Fruit fly (Drosophila melanogaster): ENCODE measurements around the gene drd.

The drd gene

DNA sequence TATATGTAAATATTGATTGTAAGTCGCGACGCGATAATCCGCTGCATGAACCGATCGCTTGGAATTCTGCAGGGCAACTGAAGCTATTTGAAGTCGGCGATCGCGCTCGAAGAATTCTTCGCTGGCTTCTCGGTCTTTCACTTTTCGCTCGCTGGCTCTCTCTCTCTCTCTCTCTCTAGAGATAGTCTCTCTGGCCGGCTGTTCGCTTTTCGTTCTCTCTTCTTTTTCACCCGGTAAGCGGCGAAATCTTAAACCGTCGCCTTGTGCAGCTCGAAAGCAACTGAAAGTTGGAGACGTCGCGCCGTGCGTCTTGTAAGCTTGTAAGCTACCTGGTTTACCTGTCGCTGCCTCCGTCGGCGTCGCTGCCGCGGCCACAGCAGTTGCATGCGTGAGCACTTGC, 37.4 kb downstream of the drd start, which contains the start of gene CG9095:
Gene CG9095 (minus strand): TSS at position 285 of the 400 bp plus-strand sequence.
- peak; percentile 55 for TF ChIP-seq Med (GFP tag)
- peak; percentile 56 for TF ChIP-seq Blimp-1 (GFP tag; optimal IDR thresholded peaks at IDR 0.05)
- TF ChIP-seq CG14710 (tag; optimal IDR thresholded peaks at IDR 0.05) = no peak
- TF ChIP-seq az2 (GFP tag; optimal IDR thresholded peaks at IDR 0.05) = no peak
- TF ChIP-seq Dip2 (GFP tag; IDR thresholded peaks at IDR 0.05) = no peak
- no peak for TF ChIP-seq ase (GFP tag; IDR thresholded peaks at IDR 0.05)
- peak; percentile 62 for TF ChIP-seq Jarid2 (GFP tag; optimal IDR thresholded peaks at IDR 0.05)
- 0 out of 3 replicates have a peak, but pooled peaks have one; percentile 41 for TF ChIP-seq Opbp (GFP tag; IDR thresholded peaks at IDR 0.05; ENCODE audit: partially characterized antibody)
- peak; percentile 23; the same call in 1 of the 2 replicates for TF ChIP-seq vvl (GFP tag; IDR thresholded peaks at IDR 0.05)
- no peak for TF ChIP-seq Nf-YA (GFP tag; IDR thresholded peaks at IDR 0.05)
- peak; percentile 16 for TF ChIP-seq oc (tag; optimal IDR thresholded peaks at IDR 0.05)
- TF ChIP-seq ci (GFP tag; IDR thresholded peaks at IDR 0.05) = 0 out of 3 replicates have a peak, but pooled peaks have one; percentile 13
- TF ChIP-seq yki (optimal IDR thresholded peaks at IDR 0.05) = peak; percentile 16
- TF ChIP-seq sqz (GFP tag; optimal IDR thresholded peaks at IDR 0.05) = peak; percentile 35
- TF ChIP-seq chinmo (GFP tag; IDR thresholded peaks at IDR 0.05; ENCODE audit: partially characterized antibody) = no peak
- peak; percentile 25 for TF ChIP-seq Deaf1 (tag; optimal IDR thresholded peaks at IDR 0.05)
- peak; percentile 33; the same call in 1 of the 2 replicates for TF ChIP-seq chm (GFP tag; IDR thresholded peaks at IDR 0.05)
- no peak for TF ChIP-seq CG31365 (tag; optimal IDR thresholded peaks at IDR 0.05)
- peak; percentile 30 to 63 for TF ChIP-seq Trl (optimal IDR thresholded peaks at IDR 0.05)
- no peak for TF ChIP-seq Trl (GFP tag; optimal IDR thresholded peaks at IDR 0.05)
- 0 out of 3 replicates have a peak, but pooled peaks have one; percentile 27 for TF ChIP-seq zen2 (GFP tag; IDR thresholded peaks at IDR 0.05; ENCODE audit: partially characterized antibody)

DNA sequence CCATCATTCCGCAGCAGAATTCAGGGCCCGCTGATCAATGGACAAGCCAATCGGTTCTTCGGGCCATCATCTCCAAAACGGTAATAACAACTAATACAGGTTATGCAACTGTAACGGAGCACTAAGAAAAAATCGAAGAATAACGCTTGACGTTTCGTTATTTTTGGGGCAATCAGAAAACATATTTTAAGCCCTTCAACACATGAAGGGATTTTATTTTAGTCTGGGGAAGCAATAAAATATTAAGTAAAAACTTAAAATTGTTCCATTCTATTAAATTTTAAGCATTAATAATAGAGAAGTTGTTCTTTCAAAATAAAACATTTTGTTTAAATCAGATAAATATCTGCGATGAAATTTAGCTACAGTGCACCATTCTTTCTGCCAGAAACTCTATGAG, 37.8 kb downstream of the drd start:
- TF ChIP-seq Max (GFP tag; optimal IDR thresholded peaks at IDR 0.05) (no peak), CG3838 (GFP tag; optimal IDR thresholded peaks at IDR 0.05) (no peak), CG7357 (GFP tag; IDR thresholded peaks at IDR 0.05) (no peak), Rfx (GFP tag; IDR thresholded peaks at IDR 0.05) (no peak), CG9876 (GFP tag; optimal IDR thresholded peaks at IDR 0.05) (no peak), ewg (GFP tag; optimal IDR thresholded peaks at IDR 0.05) (no peak), CG3281 (GFP tag; optimal IDR thresholded peaks at IDR 0.05) (no peak), insv (GFP tag; optimal IDR thresholded peaks at IDR 0.05) (no peak), CG6791 (GFP tag; IDR thresholded peaks at IDR 0.05; ENCODE audit: partially characterized antibody) (no peak), fd96Cb (tag; optimal IDR thresholded peaks at IDR 0.05) (no peak), ash1 (GFP tag; optimal IDR thresholded peaks at IDR 0.05) (no peak), aop (GFP tag; IDR thresholded peaks at IDR 0.05) (no peak), CG15073 (GFP tag; optimal IDR thresholded peaks at IDR 0.05) (no peak), Hmx (GFP tag; optimal IDR thresholded peaks at IDR 0.05) (no peak), CG2116 (GFP tag; optimal IDR thresholded peaks at IDR 0.05) (no peak), pan (optimal IDR thresholded peaks at IDR 0.05) (no peak), pan (GFP tag; optimal IDR thresholded peaks at IDR 0.05 in 1 of 2, IDR thresholded peaks at IDR 0.05 in 1 of 2) (no peak), odd (GFP tag; optimal IDR thresholded peaks at IDR 0.05) (no peak)

DNA sequence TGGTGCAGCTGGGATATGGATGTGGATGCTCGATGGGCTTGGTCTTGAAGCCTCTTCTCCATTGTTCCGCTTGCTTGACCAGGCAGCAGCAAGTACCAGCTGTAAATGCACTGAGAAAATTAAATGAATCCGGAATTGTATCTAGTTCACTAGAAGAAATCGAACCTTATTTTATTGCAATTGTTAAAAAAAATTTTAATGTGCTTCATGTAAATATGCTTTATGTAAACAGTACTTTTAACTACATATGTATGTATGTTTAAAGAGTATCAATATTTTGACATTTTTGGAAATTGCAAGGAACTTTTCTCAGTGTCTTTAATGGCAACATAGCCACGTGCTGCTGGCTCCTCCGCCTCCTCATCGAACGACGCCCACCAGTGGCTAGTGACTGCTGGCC, 39.3 kb downstream of the drd start:
- TF ChIP-seq sens (GFP tag) (peak; percentile 44), CG31441 (GFP tag; IDR thresholded peaks at IDR 0.05) (no peak)
